Fruit fly (Drosophila melanogaster) Kc167 (cell line): ENCODE data around the gene bun.

ENCODE experiments used
- Sin3A ChIP-seq: fragments of >200 bp; optimal IDR thresholded peaks from 2 replicates; lab custom pipeline; 2018; ENCODE audit warnings: missing external identifiers
- psq ChIP-seq: fragments of >200 bp; optimal IDR thresholded peaks from 2 replicates; lab custom pipeline; 2017; ENCODE audit warnings: missing external identifiers

- TF ChIP-seq psq (no peak), Sin3A (lab: Kevin White, UChicago) (no peak)
These were observed 91.4 kb downstream of the bun start for dm6 chr2L:12455049-12455448.
